Worm (Caenorhabditis elegans): ENCODE data around the gene prdm-14.

Gene prdm-14

DNA sequence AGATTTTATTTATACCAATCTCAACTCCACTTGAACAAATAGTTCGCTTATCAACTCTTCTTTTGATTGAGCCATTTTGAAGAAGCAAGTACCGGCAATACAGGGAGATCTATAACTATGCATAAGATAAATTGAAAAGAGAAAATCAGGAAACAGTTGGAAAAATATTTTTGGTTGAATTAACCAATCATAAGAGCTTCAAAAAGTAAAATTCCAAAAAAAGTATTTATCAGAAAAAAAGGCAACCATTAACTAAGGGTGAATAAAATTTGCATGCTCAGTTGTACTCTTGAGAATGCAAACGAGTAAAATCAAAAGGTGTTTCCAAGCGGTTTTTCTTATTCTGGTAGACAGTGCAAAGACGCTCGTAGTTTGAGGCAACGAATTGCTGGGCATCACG, 24.4 kb upstream of the prdm-14 start, which contains the start of gene T25B6.5:
T25B6.5 (minus strand) TSS at position 101 of the 400 bp plus-strand sequence.
- no peak for TF ChIP-seq pha-4 (tag; optimal IDR thresholded peaks at IDR 0.05)
- TF ChIP-seq zag-1 (tag; optimal IDR thresholded peaks at IDR 0.05) = no peak
- TF ChIP-seq lin-39 (tag; optimal IDR thresholded peaks at IDR 0.05) = no peak
- TF ChIP-seq nhr-76 (tag; optimal IDR thresholded peaks at IDR 0.05) = no peak
- no peak for TF ChIP-seq nhr-11 (tag; optimal IDR thresholded peaks at IDR 0.05)
- TF ChIP-seq fkh-10 (GFP tag; optimal IDR thresholded peaks at IDR 0.05) = no peak
- TF ChIP-seq nhr-23 (tag; optimal IDR thresholded peaks at IDR 0.05) = no peak
- TF ChIP-seq hmg-11 (tag; optimal IDR thresholded peaks at IDR 0.05) = no peak
- TF ChIP-seq ceh-9 (tag; optimal IDR thresholded peaks at IDR 0.05) = no peak
- no peak for TF ChIP-seq mml-1 (tag; optimal IDR thresholded peaks at IDR 0.05)
- TF ChIP-seq nfya-1 (tag; optimal IDR thresholded peaks at IDR 0.05; ENCODE audit: insufficient read depth) = no peak
- no peak for TF ChIP-seq lin-15B (tag; optimal IDR thresholded peaks at IDR 0.05)
- TF ChIP-seq fos-1 (tag; optimal IDR thresholded peaks at IDR 0.05) = no peak
- TF ChIP-seq ceh-82 (tag; optimal IDR thresholded peaks at IDR 0.05) = no peak
- TF ChIP-seq unc-62 (GFP tag; optimal IDR thresholded peaks at IDR 0.05) = no peak
- no peak for TF ChIP-seq elt-2 (tag; optimal IDR thresholded peaks at IDR 0.05)
- no peak for TF ChIP-seq nhr-237 (tag; optimal IDR thresholded peaks at IDR 0.05)
- no peak for TF ChIP-seq ceh-28 (tag; optimal IDR thresholded peaks at IDR 0.05)
- no peak for TF ChIP-seq ztf-4 (tag; optimal IDR thresholded peaks at IDR 0.05)
- no peak for TF ChIP-seq R02D3.7 (tag; optimal IDR thresholded peaks at IDR 0.05)

DNA sequence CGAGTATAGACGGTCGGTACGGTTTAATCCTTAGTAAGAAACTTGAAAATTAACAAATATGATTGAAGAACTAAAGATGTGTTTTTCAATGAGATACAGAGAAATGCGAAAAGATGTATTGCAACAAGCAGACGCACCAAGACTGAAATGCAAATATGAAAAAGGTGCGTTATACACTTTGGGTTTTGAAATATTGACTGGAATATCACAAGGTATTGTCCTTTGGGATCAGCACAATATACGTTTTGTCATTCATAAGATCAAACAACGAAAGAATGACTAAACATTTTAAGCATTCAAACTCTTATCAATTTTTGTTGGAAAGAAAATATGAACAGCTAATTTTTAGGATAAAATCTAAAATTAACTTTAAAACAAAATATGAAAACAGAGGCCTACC, 23.2 kb upstream of the prdm-14 start, which contains the start of gene T25B6.6:
T25B6.6 (minus strand) TSS at position 101 of the 400 bp plus-strand sequence.
- no peak for TF ChIP-seq nhr-76 (tag; optimal IDR thresholded peaks at IDR 0.05)
- TF ChIP-seq hmg-11 (tag; optimal IDR thresholded peaks at IDR 0.05) = no peak
- TF ChIP-seq aly-2 (tag; optimal IDR thresholded peaks at IDR 0.05) = no peak
- peak; percentile 43 for TF ChIP-seq skn-1 (tag; optimal IDR thresholded peaks at IDR 0.05)
- TF ChIP-seq nfya-1 (tag; optimal IDR thresholded peaks at IDR 0.05; ENCODE audit: insufficient read depth) = no peak

- TF ChIP-seq ceh-9 (tag; optimal IDR thresholded peaks at IDR 0.05) = no peak
- no peak for TF ChIP-seq unc-62 (GFP tag; optimal IDR thresholded peaks at IDR 0.05)
- no peak for TF ChIP-seq nhr-11 (tag; optimal IDR thresholded peaks at IDR 0.05)
- TF ChIP-seq elt-3 (tag; optimal IDR thresholded peaks at IDR 0.05) = no peak
- TF ChIP-seq elt-1 (tag; optimal IDR thresholded peaks at IDR 0.05) = no peak
- no peak for TF ChIP-seq egl-5 (tag; optimal IDR thresholded peaks at IDR 0.05)
- no peak for TF ChIP-seq snpc-4 (tag; optimal IDR thresholded peaks at IDR 0.05)
- no peak for TF ChIP-seq nhr-76 (tag; optimal IDR thresholded peaks at IDR 0.05)
- TF ChIP-seq tbx-2 (tag; optimal IDR thresholded peaks at IDR 0.05) = no peak
These were observed 22.2 kb upstream of the prdm-14 start for ce11 chrX:9023816-9024215.

ce11 chrX:9024270-9024669, 21.7 kb upstream of the prdm-14 start:
- peak; percentile 15 for TF ChIP-seq elt-2 (tag; optimal IDR thresholded peaks at IDR 0.05)
- peak; percentile 1 for TF ChIP-seq pqm-1 (tag; optimal IDR thresholded peaks at IDR 0.05)
- TF ChIP-seq skn-1 (tag; optimal IDR thresholded peaks at IDR 0.05) = no peak
- TF ChIP-seq nhr-43 (tag; optimal IDR thresholded peaks at IDR 0.05; ENCODE audit: poor library complexity, severe bottlenecking) = peak; percentile 72
- TF ChIP-seq ztf-4 (tag; optimal IDR thresholded peaks at IDR 0.05) = no peak

ce11 chrX:9025484-9025883, 20.5 kb upstream of the prdm-14 start:
- TF ChIP-seq ceh-9 (tag; optimal IDR thresholded peaks at IDR 0.05) = no peak
- TF ChIP-seq jun-1 (tag; optimal IDR thresholded peaks at IDR 0.05) = no peak
- TF ChIP-seq ama-1 (optimal IDR thresholded peaks at IDR 0.05) = no peak
- TF ChIP-seq nfya-1 (tag; optimal IDR thresholded peaks at IDR 0.05; ENCODE audit: insufficient read depth) = no peak
- TF ChIP-seq egl-27 (tag; optimal IDR thresholded peaks at IDR 0.05) = no peak
- no peak for TF ChIP-seq ceh-28 (tag; optimal IDR thresholded peaks at IDR 0.05)
- TF ChIP-seq nhr-23 (tag; optimal IDR thresholded peaks at IDR 0.05) = no peak
- TF ChIP-seq mml-1 (tag; optimal IDR thresholded peaks at IDR 0.05) = no peak
- TF ChIP-seq nhr-12 (tag; optimal IDR thresholded peaks at IDR 0.05) = no peak
- TF ChIP-seq ceh-82 (tag; optimal IDR thresholded peaks at IDR 0.05) = no peak
- TF ChIP-seq nhr-43 (tag; optimal IDR thresholded peaks at IDR 0.05; ENCODE audit: poor library complexity, severe bottlenecking) = no peak

All from whole organism, L3 larva.